Fruit fly (Drosophila melanogaster) whole organism, embryonic: ENCODE measurements around the gene Drs.

ENCODE experiments used
- Aef1 ChIP-seq: fragments of 200-800 bp; sonication (Bioruptor generic); IDR thresholded peaks from 3 replicates; pipeline ENCODE4 v1.3.6; 2022; ENCODE audit warnings: missing biosample characterization, missing genetic modification characterization
- Antp ChIP-seq: fragments of 200-800 bp; sonication (Bioruptor generic); optimal IDR thresholded peaks from 3 replicates; lab custom pipeline; 2016; ENCODE audit warnings: missing biosample characterization, missing genetic modification characterization
- Atf6 ChIP-seq: fragments of 200-800 bp; sonication (Bioruptor generic); IDR thresholded peaks from 2 replicates; pipeline ENCODE4 v1.3.6; 2022; ENCODE audit warnings: missing biosample characterization, missing genetic modification characterization
- CG10209 ChIP-seq: fragments of 200-800 bp; sonication (Bioruptor generic); optimal IDR thresholded peaks from 3 replicates; lab custom pipeline; 2017; ENCODE audit warnings: missing biosample characterization, mild to moderate bottlenecking, missing genetic modification characterization, missing genetic modification reagents
- CG10366 ChIP-seq: fragments of 200-800 bp; sonication (Bioruptor generic); IDR thresholded peaks from 2 replicates; pipeline ENCODE4 v1.3.6; 2022; ENCODE audit warnings: missing biosample characterization, missing genetic modification characterization
- CG10979 ChIP-seq: fragments of 200-800 bp; sonication (Bioruptor generic); optimal IDR thresholded peaks from 2 replicates; lab custom pipeline; 2018; ENCODE audit warnings: missing biosample characterization, mild to moderate bottlenecking, missing genetic modification characterization, moderate library complexity
- CG11456 ChIP-seq: fragments of 200-800 bp; sonication (Bioruptor generic); IDR thresholded peaks from 3 replicates; pipeline ENCODE4 v1.3.6; 2022; ENCODE audit warnings: missing biosample characterization, missing genetic modification characterization
- CG12104 ChIP-seq: fragments of 200-800 bp; sonication (Bioruptor generic); optimal IDR thresholded peaks from 3 replicates; lab custom pipeline; 2016; ENCODE audit warnings: missing biosample characterization, missing genetic modification characterization
- CG12299 ChIP-seq: fragments of 200-800 bp; sonication (Bioruptor generic); optimal IDR thresholded peaks from 2 replicates; lab custom pipeline; 2018; ENCODE audit warnings: missing biosample characterization, mild to moderate bottlenecking, missing genetic modification characterization
- CG13123 ChIP-seq: fragments of 200-800 bp; sonication (Bioruptor generic); optimal IDR thresholded peaks from 2 replicates; lab custom pipeline; 2016; ENCODE audit warnings: missing biosample characterization, missing genetic modification characterization
- CG17612 ChIP-seq: fragments of 200-800 bp; sonication (Bioruptor generic); IDR thresholded peaks from 2 replicates; pipeline ENCODE4 v1.3.6; 2022; ENCODE audit warnings: missing biosample characterization, missing genetic modification characterization
- CG2678 ChIP-seq: fragments of 200-800 bp; sonication (Bioruptor generic); optimal IDR thresholded peaks from 3 replicates; lab custom pipeline; 2019; ENCODE audit warnings: missing biosample characterization, mild to moderate bottlenecking, missing genetic modification characterization, moderate library complexity
- CG30403 ChIP-seq: fragments of 200-800 bp; sonication (Bioruptor generic); optimal IDR thresholded peaks from 3 replicates; lab custom pipeline; 2016; ENCODE audit warnings: missing biosample characterization, missing genetic modification characterization
- CG31224 ChIP-seq: fragments of 200-800 bp; sonication (Bioruptor generic); IDR thresholded peaks from 2 replicates; pipeline ENCODE4 v1.3.6; 2022; ENCODE audit warnings: missing biosample characterization, missing genetic modification characterization
- CG31365 ChIP-seq: fragments of 200-800 bp; sonication (Bioruptor generic); optimal IDR thresholded peaks from 2 replicates; lab custom pipeline; 2018; ENCODE audit warnings: missing biosample characterization, mild to moderate bottlenecking, missing genetic modification characterization
- CG32532 ChIP-seq: fragments of 200-800 bp; sonication (Bioruptor generic); IDR thresholded peaks from 2 replicates; pipeline ENCODE4 v1.3.6; 2022; ENCODE audit warnings: missing biosample characterization, missing genetic modification characterization
- CG3838 ChIP-seq: fragments of 200-800 bp; sonication (Bioruptor generic); optimal IDR thresholded peaks from 3 replicates; lab custom pipeline; 2016; ENCODE audit warnings: missing biosample characterization, missing genetic modification characterization
- CG4328 ChIP-seq: fragments of 200-800 bp; sonication (Bioruptor generic); optimal IDR thresholded peaks from 3 replicates; lab custom pipeline; 2017; ENCODE audit warnings: missing biosample characterization, missing genetic modification reagents, missing genetic modification characterization
- CG43689 ChIP-seq: fragments of 200-800 bp; sonication (Bioruptor generic); IDR thresholded peaks from 2 replicates; pipeline ENCODE4 v1.3.6; 2022; ENCODE audit warnings: missing biosample characterization, missing genetic modification characterization
- CG8359 ChIP-seq: fragments of 200-800 bp; sonication (Bioruptor generic); optimal IDR thresholded peaks from 2 replicates; lab custom pipeline; 2017; ENCODE audit warnings: missing biosample characterization, mild to moderate bottlenecking, missing genetic modification characterization, borderline replicate concordance
- CG8388 ChIP-seq: fragments of 200-800 bp; sonication (Bioruptor generic); optimal IDR thresholded peaks from 2 replicates; lab custom pipeline; 2019; ENCODE audit warnings: missing biosample characterization, mild to moderate bottlenecking, missing genetic modification characterization, moderate library complexity
- CG9215 ChIP-seq: fragments of 200-800 bp; sonication (Bioruptor generic); IDR thresholded peaks from 2 replicates; pipeline ENCODE4 v1.3.6; 2022; ENCODE audit warnings: missing biosample characterization, missing genetic modification characterization
- CG9437 ChIP-seq: fragments of 200-800 bp; sonication (Bioruptor generic); optimal IDR thresholded peaks from 2 replicates; lab custom pipeline; 2018; ENCODE audit warnings: missing biosample characterization, mild to moderate bottlenecking, missing genetic modification characterization
- CTCF ChIP-seq: fragments of 200-800 bp; sonication (Bioruptor generic); optimal IDR thresholded peaks from 2 replicates; lab custom pipeline; 2017; ENCODE audit warnings: missing biosample characterization, mild to moderate bottlenecking, missing genetic modification characterization, moderate library complexity
- Chrac-16 ChIP-seq: fragments of 200-800 bp; sonication (Bioruptor generic); optimal IDR thresholded peaks from 3 replicates; lab custom pipeline; 2016; ENCODE audit warnings: missing biosample characterization, missing genetic modification characterization
- Dfd ChIP-seq, 2 experiments: fragments of >200 bp; optimal IDR thresholded peaks; 2 replicates each; lab custom pipeline; 2017; ENCODE audit warnings: missing biosample characterization in 2 of 2, missing genetic modification characterization in 2 of 2
- Dip3 ChIP-seq: fragments of 200-800 bp; sonication (Bioruptor generic); optimal IDR thresholded peaks from 3 replicates; lab custom pipeline; 2016; ENCODE audit warnings: missing biosample characterization, missing genetic modification characterization
- Ets65A ChIP-seq: fragments of 200-800 bp; sonication (Bioruptor generic); peaks from one replicate; lab custom pipeline; 2016; ENCODE audit warnings: missing biosample characterization, missing genetic modification characterization
- Nf-YC ChIP-seq: fragments of 200-800 bp; optimal IDR thresholded peaks from 3 replicates; lab custom pipeline; 2019; ENCODE audit warnings: missing biosample characterization, mild to moderate bottlenecking, missing genetic modification characterization, moderate library complexity
- Sox102F ChIP-seq: fragments of 200-800 bp; sonication (Bioruptor generic); optimal IDR thresholded peaks from 2 replicates; lab custom pipeline; 2018; ENCODE audit warnings: missing biosample characterization, mild to moderate bottlenecking, missing genetic modification characterization, moderate library complexity
- Taf1 ChIP-seq: fragments of 200-800 bp; sonication (Bioruptor generic); IDR thresholded peaks from 2 replicates; pipeline ENCODE4 v1.3.6; 2022; ENCODE audit warnings: missing biosample characterization, missing genetic modification characterization
- abd-A ChIP-seq: fragments of 200-800 bp; sonication (Bioruptor generic); optimal IDR thresholded peaks from 3 replicates; lab custom pipeline; 2019; ENCODE audit warnings: missing biosample characterization, mild to moderate bottlenecking, missing genetic modification characterization, moderate library complexity
- ato ChIP-seq: fragments of 200-800 bp; sonication (Bioruptor generic); IDR thresholded peaks from 2 replicates; pipeline ENCODE4 v1.3.6; 2022; ENCODE audit warnings: missing biosample characterization, missing genetic modification characterization; ENCODE audit not compliant: partially characterized antibody
- bbx ChIP-seq: fragments of 200-800 bp; sonication (Bioruptor generic); IDR thresholded peaks from 2 replicates; pipeline ENCODE4 v1.3.6; 2022; ENCODE audit warnings: missing biosample characterization, missing genetic modification characterization; ENCODE audit not compliant: partially characterized antibody
- cad ChIP-seq: fragments of >200 bp; optimal IDR thresholded peaks from 2 replicates; lab custom pipeline; 2017; ENCODE audit warnings: missing biosample characterization, missing genetic modification characterization
- cato ChIP-seq: fragments of 200-800 bp; sonication (Bioruptor generic); optimal IDR thresholded peaks from 2 replicates; lab custom pipeline; 2016; ENCODE audit warnings: missing biosample characterization, missing genetic modification characterization, borderline replicate concordance
- corto ChIP-seq: fragments of 200-800 bp; sonication (Bioruptor generic); optimal IDR thresholded peaks from 2 replicates; lab custom pipeline; 2016; ENCODE audit warnings: missing biosample characterization, mild to moderate bottlenecking, missing genetic modification characterization, moderate library complexity
- dan ChIP-seq: fragments of 200-800 bp; sonication (Bioruptor generic); IDR thresholded peaks from 2 replicates; pipeline ENCODE4 v1.3.6; 2022; ENCODE audit warnings: missing biosample characterization, missing genetic modification characterization
- dati ChIP-seq: fragments of 200-800 bp; sonication (Bioruptor generic); IDR thresholded peaks from 2 replicates; pipeline ENCODE4 v1.3.6; 2022; ENCODE audit warnings: missing biosample characterization, missing genetic modification characterization
- dmrt11E ChIP-seq: fragments of 200-800 bp; sonication (Bioruptor generic); optimal IDR thresholded peaks from 3 replicates; lab custom pipeline; 2018; ENCODE audit warnings: missing biosample characterization, mild to moderate bottlenecking, missing genetic modification characterization, moderate library complexity
- fd3F ChIP-seq: fragments of 200-800 bp; sonication (Bioruptor generic); optimal IDR thresholded peaks from 2 replicates; lab custom pipeline; 2018; ENCODE audit warnings: missing biosample characterization, mild to moderate bottlenecking, missing genetic modification characterization, moderate library complexity
- gfzf ChIP-seq: fragments of 200-800 bp; sonication (Bioruptor generic); optimal IDR thresholded peaks from 2 replicates; lab custom pipeline; 2016; ENCODE audit warnings: missing biosample characterization, mild to moderate bottlenecking, missing genetic modification characterization, moderate library complexity
- jigr1 ChIP-seq: fragments of 200-800 bp; sonication (Bioruptor generic); IDR thresholded peaks from 3 replicates; pipeline ENCODE4 v1.3.6; 2022; ENCODE audit warnings: missing biosample characterization, missing genetic modification characterization
- mirr ChIP-seq: fragments of 200-800 bp; sonication (Bioruptor generic); optimal IDR thresholded peaks from 3 replicates; lab custom pipeline; 2018; ENCODE audit warnings: missing biosample characterization, mild to moderate bottlenecking, missing genetic modification characterization
- sc ChIP-seq, 3 experiments: fragments of >200 bp in 2 of 3; fragments of 200-800 bp in 1 of 3; sonication (Bioruptor generic) in 1 of 3; optimal IDR thresholded peaks; 2 replicates in 2 of 3; 3 replicates in 1 of 3; lab custom pipeline; 2017; ENCODE audit warnings: mild to moderate bottlenecking in 1 of 3, missing biosample characterization in 1 of 3, missing genetic modification characterization in 1 of 3, missing genetic modification reagents in 1 of 3
- ssp ChIP-seq: fragments of 200-800 bp; sonication (Bioruptor generic); IDR thresholded peaks from 2 replicates; pipeline ENCODE4 v1.3.6; 2022; ENCODE audit warnings: missing biosample characterization, missing genetic modification characterization
- tin ChIP-seq: fragments of 200-800 bp; sonication (Bioruptor generic); optimal IDR thresholded peaks from 3 replicates; lab custom pipeline; 2016; ENCODE audit warnings: missing biosample characterization, missing genetic modification characterization
- tna ChIP-seq: fragments of 200-800 bp; sonication (Bioruptor generic); IDR thresholded peaks from 2 replicates; pipeline ENCODE4 v1.3.6; 2022; ENCODE audit warnings: missing biosample characterization, missing genetic modification characterization; ENCODE audit not compliant: partially characterized antibody
- ttk ChIP-seq: fragments of 200-800 bp; sonication (Bioruptor generic); IDR thresholded peaks from 2 replicates; pipeline ENCODE4 v2.1.2; 2022; ENCODE audit warnings: missing biosample characterization, missing genetic modification characterization
- usp ChIP-seq: fragments of >200 bp; optimal IDR thresholded peaks from 2 replicates; lab custom pipeline; 2017; ENCODE audit warnings: missing biosample characterization, missing genetic modification characterization

Gene Drs

dm6 chr3L:3381869-3382488 is 12.6 kb downstream of the Drs start (continued):
- TF ChIP-seq dan (GFP tag; lab: Robert Waterston, UW) = no peak
- TF ChIP-seq usp = no peak
- no peak for TF ChIP-seq CTCF (GFP tag; lab: Kevin White, UChicago)
- TF ChIP-seq Aef1 = peak; percentile 50
- TF ChIP-seq Chrac-16 (GFP tag; lab: Kevin White, UChicago) = peak; percentile 32
- peak; percentile 57 for TF ChIP-seq CG2678 (tag; lab: Kevin White, UChicago)
- no peak for TF ChIP-seq CG9437
- peak; percentile 31; the same call in 1 of the 2 replicates for TF ChIP-seq CG43689 (GFP tag; lab: Robert Waterston, UW)
- TF ChIP-seq bbx (GFP tag; lab: Robert Waterston, UW) = no peak
- no peak for TF ChIP-seq cad (GFP tag; lab: Kevin White, UChicago)
- peak; percentile 35 for TF ChIP-seq CG8388
- no peak for TF ChIP-seq CG10979 (tag; lab: Kevin White, UChicago)
- TF ChIP-seq gfzf (GFP tag; lab: Kevin White, UChicago) = no peak
- no peak for TF ChIP-seq cato (GFP tag; lab: Kevin White, UChicago)
- TF ChIP-seq CG10209 (GFP tag; lab: Kevin White, UChicago) = peak; percentile 3
- no peak for TF ChIP-seq Nf-YC (tag; lab: Kevin White, UChicago)
- TF ChIP-seq ssp (GFP tag; lab: Robert Waterston, UW) = no peak
- 0 out of 3 replicates have a peak, but pooled peaks have one; percentile 20 for TF ChIP-seq jigr1 (GFP tag; lab: Robert Waterston, UW)
- peak; percentile 75 for TF ChIP-seq Sox102F (GFP tag; lab: Kevin White, UChicago)
- 0 out of 2 replicates have a peak, but pooled peaks have one; percentile 43 for TF ChIP-seq Taf1
- no peak for TF ChIP-seq tna (GFP tag; lab: Robert Waterston, UW)
- peak; percentile 68; the same call in 2 of the 3 replicates for TF ChIP-seq CG11456 (GFP tag; lab: Robert Waterston, UW)
- 0 out of 2 replicates have a peak, but pooled peaks have one; percentile 41 for TF ChIP-seq CG17612 (GFP tag; lab: Robert Waterston, UW)
- TF ChIP-seq tin (GFP tag; lab: Kevin White, UChicago) = no peak
- peak; percentile 4 for TF ChIP-seq CG31365 (tag; lab: Kevin White, UChicago)
- TF ChIP-seq CG12104 (GFP tag; lab: Kevin White, UChicago) = no peak
- TF ChIP-seq Dfd (GFP tag; optimal IDR thresholded peaks at IDR 0.05; lab: Kevin White, UChicago) = no peak
- no peak for TF ChIP-seq abd-A (tag; lab: Kevin White, UChicago)
- TF ChIP-seq CG3838 (GFP tag; lab: Kevin White, UChicago) = no peak
- TF ChIP-seq CG10366 (GFP tag; lab: Robert Waterston, UW) = peak; percentile 64
- no peak for TF ChIP-seq CG30403
- peak; percentile 88 for TF ChIP-seq CG32532 (GFP tag; lab: Robert Waterston, UW)
- TF ChIP-seq ato = no peak
- no peak for TF ChIP-seq sc (optimal IDR thresholded peaks at IDR 0.05; lab: Kevin White, UChicago)
- TF ChIP-seq sc (GFP tag; optimal IDR thresholded peaks at IDR 0.05; lab: Kevin White, UChicago) = no peak
- no peak for TF ChIP-seq dati (GFP tag; lab: Robert Waterston, UW)
- no peak for TF ChIP-seq dmrt11E (tag; lab: Kevin White, UChicago)
- no peak for TF ChIP-seq CG13123 (GFP tag; lab: Kevin White, UChicago)
- TF ChIP-seq CG12299 (tag; lab: Kevin White, UChicago) = no peak
- 0 out of 2 replicates have a peak, but pooled peaks have one; percentile 29 for TF ChIP-seq ttk (GFP tag; lab: Robert Waterston, UW)
- no peak for TF ChIP-seq corto
- no peak for TF ChIP-seq Antp (GFP tag; lab: Kevin White, UChicago)
- TF ChIP-seq CG31224 (GFP tag; lab: Robert Waterston, UW) = peak; percentile 39; the same call in 1 of the 2 replicates
- TF ChIP-seq mirr (GFP tag; lab: Kevin White, UChicago) = no peak
- TF ChIP-seq Dip3 (GFP tag; lab: Kevin White, UChicago) = no peak
- no peak for TF ChIP-seq CG4328 (GFP tag; lab: Kevin White, UChicago)
- peak; percentile 32; the same call in 1 of the 2 replicates for TF ChIP-seq CG9215 (GFP tag; lab: Robert Waterston, UW)
- peak; percentile 62 for TF ChIP-seq Atf6 (GFP tag; lab: Robert Waterston, UW)
- no peak for TF ChIP-seq CG8359 (GFP tag; lab: Kevin White, UChicago)
- peak; percentile 27 for TF ChIP-seq fd3F (GFP tag; lab: Kevin White, UChicago)
- TF ChIP-seq Ets65A = no peak
